Fruit fly (Drosophila melanogaster): ENCODE results near the gene CG5274.

CG5274 gene

dm6 chr3L:20444815-20445519 lies 17.5 kb upstream of the CG5274 start (continued):
- no peak for TF ChIP-seq gfzf (GFP tag; optimal IDR thresholded peaks at IDR 0.05)
- no peak for TF ChIP-seq CG1832 (GFP tag; optimal IDR thresholded peaks at IDR 0.05)
- TF ChIP-seq Chrac-16 (GFP tag; optimal IDR thresholded peaks at IDR 0.05), result peak; percentile 76
- TF ChIP-seq E2f2 (GFP tag; IDR thresholded peaks at IDR 0.05), result peak; percentile 69
- peak; percentile 84 for TF ChIP-seq PHDP (tag; optimal IDR thresholded peaks at IDR 0.05)
- peak; percentile 80 for TF ChIP-seq NFAT (GFP tag; IDR thresholded peaks at IDR 0.05)
- peak; percentile 85 for TF ChIP-seq Blimp-1 (GFP tag; optimal IDR thresholded peaks at IDR 0.05)
- peak; percentile 95 for TF ChIP-seq CG2199 (GFP tag; IDR thresholded peaks at IDR 0.05)
- no peak for TF ChIP-seq CG7786 (GFP tag; optimal IDR thresholded peaks at IDR 0.05)
- peak; percentile 43 for TF ChIP-seq CG17802 (tag; optimal IDR thresholded peaks at IDR 0.05)
- peak; percentile 34 for TF ChIP-seq zfh2 (GFP tag; optimal IDR thresholded peaks at IDR 0.05)
- TF ChIP-seq jing (GFP tag; optimal IDR thresholded peaks at IDR 0.05), result peak; percentile 53
- peak; percentile 56 for TF ChIP-seq CG12155 (GFP tag; optimal IDR thresholded peaks at IDR 0.05)
- TF ChIP-seq mirr (GFP tag; optimal IDR thresholded peaks at IDR 0.05), result no peak
- TF ChIP-seq CG7987 (GFP tag; optimal IDR thresholded peaks at IDR 0.05), result peak; percentile 64
- TF ChIP-seq inv (GFP tag; IDR thresholded peaks at IDR 0.05; ENCODE audit: partially characterized antibody), result no peak
- TF ChIP-seq vfl (GFP tag; optimal IDR thresholded peaks at IDR 0.05), result peak; percentile 32
- TF ChIP-seq fd96Cb (tag; optimal IDR thresholded peaks at IDR 0.05), result peak; percentile 87
- TF ChIP-seq zfh1 (GFP tag; IDR thresholded peaks at IDR 0.05), result peak; percentile 94
- peak; percentile 23 for TF ChIP-seq grn (GFP tag; optimal IDR thresholded peaks at IDR 0.05)
- peak; percentile 85 for TF ChIP-seq CG5953 (GFP tag; IDR thresholded peaks at IDR 0.05)
- peak; percentile 62 for TF ChIP-seq kay (GFP tag; optimal IDR thresholded peaks at IDR 0.05)
- no peak for TF ChIP-seq CG34224 (GFP tag; IDR thresholded peaks at IDR 0.05; ENCODE audit: partially characterized antibody)
- peak; percentile 26 for TF ChIP-seq NC2β (GFP tag; optimal IDR thresholded peaks at IDR 0.05)
- TF ChIP-seq esg (GFP tag; conservative IDR thresholded peaks at IDR 0.05), result peak; percentile 89
- peak; percentile 3 for TF ChIP-seq ftz-f1 (GFP tag; optimal IDR thresholded peaks at IDR 0.05)
- TF ChIP-seq CG12104 (GFP tag; optimal IDR thresholded peaks at IDR 0.05), result peak; percentile 79
- TF ChIP-seq CG11085 (GFP tag; IDR thresholded peaks at IDR 0.05), result peak; percentile 73
- peak; percentile 82 for TF ChIP-seq CG4404 (GFP tag; IDR thresholded peaks at IDR 0.05)
- peak; percentile 10 for TF ChIP-seq tx (GFP tag; optimal IDR thresholded peaks at IDR 0.05)
- TF ChIP-seq Poxn (GFP tag; IDR thresholded peaks at IDR 0.05), result 0 out of 2 replicates have a peak, but pooled peaks have one; percentile 37
- peak; percentile 91 for TF ChIP-seq tgo (GFP tag; IDR thresholded peaks at IDR 0.05)
- TF ChIP-seq CrebB (tag; optimal IDR thresholded peaks at IDR 0.05), result peak; percentile 69
- no peak for TF ChIP-seq pan (optimal IDR thresholded peaks at IDR 0.05)
- TF ChIP-seq pan (GFP tag; optimal IDR thresholded peaks at IDR 0.05 in 1 of 2, IDR thresholded peaks at IDR 0.05 in 1 of 2), result peak in 1 of 2 experiments; percentile 94
- peak; percentile 90 for TF ChIP-seq seq (GFP tag; IDR thresholded peaks at IDR 0.05)
- peak; percentile 68 for TF ChIP-seq CG1529 (GFP tag; optimal IDR thresholded peaks at IDR 0.05)
- peak; percentile 68 for TF ChIP-seq CG6683 (GFP tag; optimal IDR thresholded peaks at IDR 0.05)
- TF ChIP-seq nau (GFP tag; optimal IDR thresholded peaks at IDR 0.05), result peak; percentile 77
- no peak for TF ChIP-seq CG2129 (GFP tag; IDR thresholded peaks at IDR 0.05; ENCODE audit: partially characterized antibody)
- peak; percentile 34 for TF ChIP-seq YL-1 (GFP tag; optimal IDR thresholded peaks at IDR 0.05)
- no peak for TF ChIP-seq her (GFP tag; optimal IDR thresholded peaks at IDR 0.05)
- peak; percentile 13 to 49 for TF ChIP-seq Pdp1 (GFP tag; optimal IDR thresholded peaks at IDR 0.05)
- TF ChIP-seq CG11695 (GFP tag; IDR thresholded peaks at IDR 0.05), result peak; percentile 94
- TF ChIP-seq CG33213 (GFP tag; optimal IDR thresholded peaks at IDR 0.05), result no peak
- TF ChIP-seq run (tag; optimal IDR thresholded peaks at IDR 0.05), result peak; percentile 77
- peak; percentile 80 for TF ChIP-seq CG11696 (GFP tag; IDR thresholded peaks at IDR 0.05)
- TF ChIP-seq usp (GFP tag; optimal IDR thresholded peaks at IDR 0.05), result no peak
- TF ChIP-seq CG10959 (GFP tag; IDR thresholded peaks at IDR 0.05), result peak; percentile 84
- peak; percentile 9 for TF ChIP-seq maf-S (GFP tag; optimal IDR thresholded peaks at IDR 0.05)

Data from whole organism, embryonic.